Worm (Caenorhabditis elegans) whole organism, L2 larva: ENCODE measurements around the gene ing-3.

Experiments
- C34F6.9 ChIP-seq: fragments of 150-350 bp; optimal IDR thresholded peaks from 2 replicates; lab custom pipeline; 2014; ENCODE audit warnings: missing biosample characterization, missing genetic modification characterization
- F13H6.1 ChIP-seq: sonication (generic microtip); optimal IDR thresholded peaks from 2 replicates; lab custom pipeline; 2016; ENCODE audit warnings: missing genetic modification characterization, missing compliant biosample characterization
- R02D3.7 ChIP-seq: fragments of 150-350 bp; optimal IDR thresholded peaks from 2 replicates; lab custom pipeline; 2014; ENCODE audit warnings: missing biosample characterization, missing genetic modification characterization
- Y55F3AM.14 ChIP-seq: fragments of 200-800 bp; sonication (Bioruptor generic); optimal IDR thresholded peaks from 2 replicates; lab custom pipeline; 2018; ENCODE audit warnings: mild to moderate bottlenecking, missing genetic modification characterization, missing compliant biosample characterization
- ZK546.5 ChIP-seq: sonication (generic microtip); optimal IDR thresholded peaks from 2 replicates; lab custom pipeline; 2017; ENCODE audit warnings: missing biosample characterization, missing genetic modification characterization
- aly-2 ChIP-seq: fragments of 150-350 bp; optimal IDR thresholded peaks from 2 replicates; lab custom pipeline; 2014; ENCODE audit warnings: missing biosample characterization, missing genetic modification characterization
- ama-1 ChIP-seq: fragments of 150-350 bp; optimal IDR thresholded peaks from 2 replicates; lab custom pipeline; 2018; ENCODE audit warnings: inconsistent platforms
- blmp-1 ChIP-seq: sonication (generic microtip); optimal IDR thresholded peaks from 2 replicates; lab custom pipeline; 2017; ENCODE audit warnings: missing genetic modification characterization, mild to moderate bottlenecking, missing compliant biosample characterization, antibody characterized with exemption, moderate library complexity; ENCODE audit not compliant: insufficient read depth
- ceh-16 ChIP-seq: fragments of 150-350 bp; optimal IDR thresholded peaks from 2 replicates; lab custom pipeline; 2014; ENCODE audit warnings: missing biosample characterization, missing genetic modification characterization
- ceh-82 ChIP-seq: fragments of 150-350 bp; optimal IDR thresholded peaks from 2 replicates; lab custom pipeline; 2014; ENCODE audit warnings: missing biosample characterization, missing genetic modification characterization
- crh-2 ChIP-seq: sonication (generic microtip); optimal IDR thresholded peaks from 2 replicates; lab custom pipeline; 2017; ENCODE audit warnings: missing biosample characterization, missing genetic modification characterization
- dmd-4 ChIP-seq: sonication (generic microtip); optimal IDR thresholded peaks from 2 replicates; lab custom pipeline; 2017; ENCODE audit warnings: missing biosample characterization, missing genetic modification characterization
- egl-27 ChIP-seq: sonication (generic microtip); optimal IDR thresholded peaks from 3 replicates; lab custom pipeline; 2017; ENCODE audit warnings: missing biosample characterization, missing genetic modification reagents, missing genetic modification characterization
- elt-3 ChIP-seq: sonication (generic microtip); optimal IDR thresholded peaks from 2 replicates; lab custom pipeline; 2017; ENCODE audit warnings: missing biosample characterization, missing genetic modification characterization
- fos-1 ChIP-seq: fragments of 150-350 bp; optimal IDR thresholded peaks from 2 replicates; lab custom pipeline; 2014; ENCODE audit warnings: missing biosample characterization, missing genetic modification characterization
- gmeb-1 ChIP-seq: fragments of 150-350 bp; optimal IDR thresholded peaks from 2 replicates; lab custom pipeline; 2014; ENCODE audit warnings: missing biosample characterization, missing genetic modification characterization
- lin-11 ChIP-seq: fragments of 150-350 bp; sonication (generic microtip); optimal IDR thresholded peaks from 2 replicates; lab custom pipeline; 2014; ENCODE audit warnings: missing biosample characterization, missing genetic modification characterization, inconsistent platforms, mixed read lengths
- lin-13 ChIP-seq: fragments of 150-350 bp; optimal IDR thresholded peaks from 2 replicates; lab custom pipeline; 2014; ENCODE audit warnings: missing biosample characterization, missing genetic modification reagents, missing genetic modification characterization
- lsy-2 ChIP-seq, 2 experiments: fragments of 150-350 bp in 1 of 2; sonication (generic microtip) in 1 of 2; optimal IDR thresholded peaks; 2 replicates each; lab custom pipeline; 2014 to 2017; ENCODE audit warnings: missing biosample characterization in 2 of 2, missing genetic modification characterization in 2 of 2
- mab-5 ChIP-seq: fragments of 150-350 bp; optimal IDR thresholded peaks from 2 replicates; lab custom pipeline; 2014; ENCODE audit warnings: missing biosample characterization, missing genetic modification characterization
- mbf-1 ChIP-seq: sonication (generic microtip); optimal IDR thresholded peaks from 2 replicates; lab custom pipeline; 2017; ENCODE audit warnings: missing biosample characterization, missing genetic modification characterization
- mdl-1 ChIP-seq, 2 experiments: fragments of 150-350 bp in 1 of 2; sonication (generic microtip) in 1 of 2; optimal IDR thresholded peaks; 2 replicates each; lab custom pipeline; 2017; ENCODE audit warnings: missing biosample characterization in 2 of 2, missing genetic modification characterization in 2 of 2
- nhr-11 ChIP-seq: fragments of 150-350 bp; optimal IDR thresholded peaks from 2 replicates; lab custom pipeline; 2014; ENCODE audit warnings: missing biosample characterization, missing genetic modification characterization
- nhr-129 ChIP-seq: fragments of 150-350 bp; optimal IDR thresholded peaks from 2 replicates; lab custom pipeline; 2014; ENCODE audit warnings: missing biosample characterization, missing genetic modification characterization
- nhr-21 ChIP-seq: fragments of 150-350 bp; optimal IDR thresholded peaks from 2 replicates; lab custom pipeline; 2014; ENCODE audit warnings: missing biosample characterization, missing genetic modification characterization
- nhr-237 ChIP-seq: fragments of 150-350 bp; optimal IDR thresholded peaks from 2 replicates; lab custom pipeline; 2014; ENCODE audit warnings: missing biosample characterization, missing genetic modification characterization
- nhr-25 ChIP-seq: fragments of 150-350 bp; sonication (generic microtip); optimal IDR thresholded peaks from 3 replicates; lab custom pipeline; 2014; ENCODE audit warnings: missing biosample characterization, missing genetic modification characterization
- nhr-6 ChIP-seq: fragments of 150-350 bp; optimal IDR thresholded peaks from 2 replicates; lab custom pipeline; 2014; ENCODE audit warnings: missing biosample characterization, missing genetic modification characterization
- nhr-77 ChIP-seq: fragments of 150-350 bp; optimal IDR thresholded peaks from 2 replicates; lab custom pipeline; 2014; ENCODE audit warnings: missing biosample characterization, missing genetic modification characterization
- peb-1 ChIP-seq: fragments of 150-350 bp; optimal IDR thresholded peaks from 2 replicates; lab custom pipeline; 2014; ENCODE audit warnings: missing biosample characterization, missing genetic modification characterization
- sem-4 ChIP-seq: fragments of 150-350 bp; optimal IDR thresholded peaks from 2 replicates; lab custom pipeline; 2014; ENCODE audit warnings: missing biosample characterization, missing genetic modification reagents, missing genetic modification characterization
- skn-1 ChIP-seq: sonication (generic microtip); optimal IDR thresholded peaks from 2 replicates; lab custom pipeline; 2017; ENCODE audit warnings: missing biosample characterization, missing genetic modification characterization
- sma-3 ChIP-seq: sonication (generic microtip); optimal IDR thresholded peaks from 2 replicates; lab custom pipeline; 2016; ENCODE audit warnings: missing genetic modification reagents, missing genetic modification characterization, missing compliant biosample characterization
- sma-9 ChIP-seq, 2 experiments: fragments of 150-350 bp in 1 of 2; sonication (generic microtip) in 1 of 2; optimal IDR thresholded peaks; 2 replicates each; lab custom pipeline; 2014 to 2016; ENCODE audit warnings: missing genetic modification characterization in 2 of 2, mild to moderate bottlenecking in 1 of 2, missing biosample characterization in 1 of 2, missing compliant biosample characterization in 1 of 2, missing genetic modification reagents in 1 of 2, moderate library complexity in 1 of 2
- snpc-4 ChIP-seq: fragments of 150-350 bp; optimal IDR thresholded peaks from 2 replicates; lab custom pipeline; 2014; ENCODE audit warnings: missing biosample characterization, missing genetic modification characterization
- unc-39 ChIP-seq: fragments of 150-350 bp; optimal IDR thresholded peaks from 2 replicates; lab custom pipeline; 2014; ENCODE audit warnings: missing biosample characterization, missing genetic modification characterization
- unc-55 ChIP-seq: fragments of 150-350 bp; sonication (generic microtip); optimal IDR thresholded peaks from 3 replicates; lab custom pipeline; 2014; ENCODE audit warnings: missing biosample characterization, missing genetic modification reagents, missing genetic modification characterization
- unc-62 ChIP-seq: fragments of 150-350 bp; optimal IDR thresholded peaks from 2 replicates; lab custom pipeline; 2014; ENCODE audit warnings: missing biosample characterization, missing genetic modification reagents, missing genetic modification characterization
- zag-1 ChIP-seq: fragments of 150-350 bp; optimal IDR thresholded peaks from 2 replicates; lab custom pipeline; 2014; ENCODE audit warnings: missing biosample characterization, missing genetic modification characterization
- ztf-1 ChIP-seq: fragments of 200-800 bp; sonication (Bioruptor generic); conservative IDR thresholded peaks from 2 replicates; pipeline ENCODE4 v1.3.6; 2022; ENCODE audit warnings: missing genetic modification characterization, missing compliant biosample characterization
- ztf-11 ChIP-seq: sonication (generic microtip); optimal IDR thresholded peaks from 2 replicates; lab custom pipeline; 2017; ENCODE audit warnings: missing biosample characterization, missing genetic modification characterization
- ztf-4 ChIP-seq: fragments of 150-350 bp; optimal IDR thresholded peaks from 2 replicates; lab custom pipeline; 2014; ENCODE audit warnings: missing biosample characterization, missing genetic modification characterization

ing-3 gene

ce11 chrII:13872191-13872889 is 3.5 kb upstream of the ing-3 start, which contains the start of the genes cup-14 and ndub-8:
Gene cup-14 (minus strand): TSS chrII:13872241.
Gene ndub-8 (plus strand): TSS chrII:13872869.
- TF ChIP-seq snpc-4 (tag; lab: Kevin White, UChicago) (peak; percentile 89), dmd-4 (tag; lab: Kevin White, UChicago) (no peak), fos-1 (tag; lab: Kevin White, UChicago) (peak; percentile 43), unc-62 (peak; percentile 37), unc-39 (no peak), F13H6.1 (tag; lab: Kevin White, UChicago) (peak; percentile 81), ztf-4 (tag; lab: Kevin White, UChicago) (peak; percentile 78), lsy-2 (tag; optimal IDR thresholded peaks at IDR 0.05; lab: Kevin White, UChicago) (peak; percentile 99 to 100), ZK546.5 (peak; percentile 59), mab-5 (peak; percentile 93), unc-55 (peak; percentile 98), nhr-77 (peak; percentile 68), aly-2 (tag; lab: Kevin White, UChicago) (no peak), sem-4 (tag; lab: Kevin White, UChicago) (peak; percentile 91), nhr-11 (no peak), blmp-1 (peak; percentile 49), sma-9 (GFP tag; optimal IDR thresholded peaks at IDR 0.05; lab: Kevin White, UChicago) (no peak), sma-9 (tag; optimal IDR thresholded peaks at IDR 0.05; lab: Kevin White, UChicago) (no peak), C34F6.9 (tag; lab: Kevin White, UChicago) (peak; percentile 88), gmeb-1 (peak; percentile 90), mbf-1 (tag; lab: Kevin White, UChicago) (no peak), Y55F3AM.14 (GFP tag; lab: Kevin White, UChicago) (peak; percentile 41), nhr-25 (tag; lab: Kevin White, UChicago) (peak; percentile 88), elt-3 (tag; lab: Kevin White, UChicago) (no peak), sma-3 (GFP tag; lab: Kevin White, UChicago) (peak; percentile 92), nhr-21 (tag; lab: Kevin White, UChicago) (peak; percentile 79), egl-27 (tag; lab: Kevin White, UChicago) (peak; percentile 36), nhr-237 (peak; percentile 12), ceh-16 (tag; lab: Kevin White, UChicago) (peak; percentile 35), nhr-129 (tag; lab: Kevin White, UChicago) (peak; percentile 61), skn-1 (tag; lab: Kevin White, UChicago) (no peak), R02D3.7 (tag; lab: Kevin White, UChicago) (peak; percentile 43), nhr-6 (peak; percentile 58), ama-1 (peak; percentile 28), ceh-82 (tag; lab: Kevin White, UChicago) (peak; percentile 47), crh-2 (peak; percentile 86), peb-1 (tag; lab: Kevin White, UChicago) (no peak), ztf-1 (GFP tag; lab: Robert Waterston, UW) (no peak), ztf-11 (tag; lab: Kevin White, UChicago) (no peak), mdl-1 (tag; optimal IDR thresholded peaks at IDR 0.05; lab: Kevin White, UChicago) (peak; percentile 12 to 77), lin-13 (peak; percentile 89), zag-1 (tag; lab: Kevin White, UChicago) (peak; percentile 31), lin-11 (tag; lab: Kevin White, UChicago) (peak; percentile 91)

- TF ChIP-seq lin-13 (no peak), ceh-82 (tag; lab: Kevin White, UChicago) (no peak), egl-27 (tag; lab: Kevin White, UChicago) (no peak), blmp-1 (no peak), nhr-77 (no peak), peb-1 (tag; lab: Kevin White, UChicago) (no peak), gmeb-1 (no peak)
Observed at ce11 chrII:13877994-13878393, 2.2 kb downstream of the ing-3 start.
